Worm (Caenorhabditis elegans): ENCODE results near the gene F19H6.4.

- TF ChIP-seq pes-1 (GFP tag; IDR thresholded peaks at IDR 0.05) (no peak), tbx-37 (GFP tag; conservative IDR thresholded peaks at IDR 0.05) (no peak), scrt-1 (GFP tag; IDR thresholded peaks at IDR 0.05) (no peak), ama-1 (optimal IDR thresholded peaks at IDR 0.05) (no peak), ets-7 (tag; optimal IDR thresholded peaks at IDR 0.05) (no peak), flt-1 (GFP tag; IDR thresholded peaks at IDR 0.05) (no peak), B0310.2 (tag; optimal IDR thresholded peaks at IDR 0.05) (no peak), hmg-4 (GFP tag; optimal IDR thresholded peaks at IDR 0.05) (no peak), tbx-11 (GFP tag; IDR thresholded peaks at IDR 0.05) (no peak), hnd-1 (tag; optimal IDR thresholded peaks at IDR 0.05) (no peak), sea-1 (GFP tag; conservative IDR thresholded peaks at IDR 0.05) (no peak), F13C5.2 (tag; optimal IDR thresholded peaks at IDR 0.05) (no peak)
These were observed 36.8 kb upstream of the F19H6.4 start, which contains the start of gene srd-45 for ce11 chrX:12328676-12329075.

Data from whole organism, early embryonic.